Fruit fly (Drosophila melanogaster) whole organism, embryonic: ENCODE results near the gene firl.

Source experiments
- CG10543 ChIP-seq: fragments of 200-800 bp; sonication (Bioruptor generic); optimal IDR thresholded peaks from 3 replicates; lab custom pipeline; 2017; ENCODE audit warnings: missing biosample characterization, mild to moderate bottlenecking, missing genetic modification characterization, moderate library complexity
- CG10979 ChIP-seq: fragments of 200-800 bp; sonication (Bioruptor generic); optimal IDR thresholded peaks from 2 replicates; lab custom pipeline; 2018; ENCODE audit warnings: missing biosample characterization, mild to moderate bottlenecking, missing genetic modification characterization, moderate library complexity
- CG12744 ChIP-seq: fragments of 200-800 bp; sonication (Bioruptor generic); optimal IDR thresholded peaks from 2 replicates; lab custom pipeline; 2016; ENCODE audit warnings: missing biosample characterization, missing genetic modification characterization
- CG12769 ChIP-seq: fragments of 200-800 bp; sonication (Bioruptor generic); optimal IDR thresholded peaks from 2 replicates; lab custom pipeline; 2019; ENCODE audit warnings: missing biosample characterization, mild to moderate bottlenecking, missing genetic modification characterization, moderate library complexity
- CG13123 ChIP-seq: fragments of 200-800 bp; sonication (Bioruptor generic); optimal IDR thresholded peaks from 2 replicates; lab custom pipeline; 2016; ENCODE audit warnings: missing biosample characterization, missing genetic modification characterization
- CG14441 ChIP-seq: fragments of 200-800 bp; sonication (Bioruptor generic); IDR thresholded peaks from 2 replicates; pipeline ENCODE4 v1.3.6; 2022; ENCODE audit warnings: missing biosample characterization, missing genetic modification characterization
- CG15011 ChIP-seq: fragments of 200-800 bp; sonication (Bioruptor generic); optimal IDR thresholded peaks from 3 replicates; lab custom pipeline; 2018; ENCODE audit warnings: missing biosample characterization, mild to moderate bottlenecking, missing genetic modification characterization
- CG15601 ChIP-seq: fragments of 200-800 bp; sonication (Bioruptor generic); optimal IDR thresholded peaks from 3 replicates; lab custom pipeline; 2019; ENCODE audit warnings: missing biosample characterization, mild to moderate bottlenecking, missing genetic modification characterization, moderate library complexity
- CG17361 ChIP-seq: fragments of 200-800 bp; sonication (Bioruptor generic); IDR thresholded peaks from 3 replicates; pipeline ENCODE4 v1.3.6; 2022; ENCODE audit warnings: missing biosample characterization, missing genetic modification characterization
- CG2120 ChIP-seq: fragments of 200-800 bp; sonication (Bioruptor generic); optimal IDR thresholded peaks from 3 replicates; lab custom pipeline; 2016; ENCODE audit warnings: missing biosample characterization, missing genetic modification characterization
- CG2712 ChIP-seq: fragments of 200-800 bp; optimal IDR thresholded peaks from 3 replicates; lab custom pipeline; 2019; ENCODE audit warnings: missing biosample characterization, mild to moderate bottlenecking, missing genetic modification characterization, moderate library complexity
- CG2875 ChIP-seq: fragments of 200-800 bp; sonication (Bioruptor generic); optimal IDR thresholded peaks from 2 replicates; lab custom pipeline; 2017; ENCODE audit warnings: missing biosample characterization, mild to moderate bottlenecking, missing genetic modification characterization, missing genetic modification reagents
- CG30020 ChIP-seq: fragments of 200-800 bp; optimal IDR thresholded peaks from 2 replicates; lab custom pipeline; 2019; ENCODE audit warnings: missing biosample characterization, mild to moderate bottlenecking, missing genetic modification characterization, moderate library complexity
- CG31441 ChIP-seq: fragments of 200-800 bp; sonication (Bioruptor generic); IDR thresholded peaks from 2 replicates; pipeline ENCODE4 v1.3.6; 2022; ENCODE audit warnings: missing biosample characterization, missing genetic modification characterization
- CG42726 ChIP-seq: fragments of 200-800 bp; sonication (Bioruptor generic); IDR thresholded peaks from 2 replicates; pipeline ENCODE4 v1.3.6; 2022; ENCODE audit warnings: missing biosample characterization, missing genetic modification characterization; ENCODE audit not compliant: partially characterized antibody
- CG4424 ChIP-seq: fragments of 200-800 bp; sonication (Bioruptor generic); optimal IDR thresholded peaks from 3 replicates; lab custom pipeline; 2016; ENCODE audit warnings: missing biosample characterization, missing genetic modification characterization
- CG4707 ChIP-seq: fragments of 200-800 bp; sonication (Bioruptor generic); optimal IDR thresholded peaks from 2 replicates; lab custom pipeline; 2018; ENCODE audit warnings: missing biosample characterization, mild to moderate bottlenecking, missing genetic modification characterization, moderate library complexity
- CG6791 ChIP-seq: fragments of 200-800 bp; sonication (Bioruptor generic); IDR thresholded peaks from 3 replicates; pipeline ENCODE4 v1.3.6; 2022; ENCODE audit warnings: missing biosample characterization, missing genetic modification characterization; ENCODE audit not compliant: partially characterized antibody
- CG7839 ChIP-seq: fragments of 200-800 bp; sonication (Bioruptor generic); optimal IDR thresholded peaks from 3 replicates; lab custom pipeline; 2018; ENCODE audit warnings: missing biosample characterization, mild to moderate bottlenecking, missing genetic modification characterization, moderate library complexity
- CG7928 ChIP-seq: fragments of 200-800 bp; sonication (Bioruptor generic); optimal IDR thresholded peaks from 2 replicates; lab custom pipeline; 2017; ENCODE audit warnings: missing biosample characterization, mild to moderate bottlenecking, missing genetic modification characterization
- CG9727 ChIP-seq: fragments of 200-800 bp; sonication (Bioruptor generic); optimal IDR thresholded peaks from 3 replicates; lab custom pipeline; 2017; ENCODE audit warnings: missing biosample characterization, mild to moderate bottlenecking, missing genetic modification characterization
- Camta ChIP-seq: fragments of 200-800 bp; sonication (Bioruptor generic); optimal IDR thresholded peaks from 2 replicates; lab custom pipeline; 2016; ENCODE audit warnings: missing biosample characterization, missing genetic modification characterization
- CrebB ChIP-seq: fragments of 200-800 bp; sonication (Bioruptor generic); optimal IDR thresholded peaks from 3 replicates; lab custom pipeline; 2018; ENCODE audit warnings: missing biosample characterization, mild to moderate bottlenecking, missing genetic modification characterization
- D ChIP-seq, 2 experiments: fragments of 200-800 bp in 1 of 2; fragments of >200 bp in 1 of 2; sonication (Bioruptor generic) in 1 of 2; optimal IDR thresholded peaks; 2 replicates in 1 of 2; 3 replicates in 1 of 2; lab custom pipeline; 2017; ENCODE audit warnings: mild to moderate bottlenecking in 1 of 2, missing biosample characterization in 1 of 2, missing genetic modification characterization in 1 of 2, missing genetic modification reagents in 1 of 2
- Dref ChIP-seq: fragments of 200-800 bp; sonication (Bioruptor generic); IDR thresholded peaks from 2 replicates; pipeline ENCODE4 v1.3.6; 2022; ENCODE audit warnings: missing biosample characterization, missing genetic modification characterization
- GATAe ChIP-seq: fragments of 200-800 bp; sonication (Bioruptor generic); conservative IDR thresholded peaks from 2 replicates; pipeline ENCODE4 v1.3.6; 2022; ENCODE audit warnings: missing biosample characterization, missing genetic modification characterization
- Hmx ChIP-seq: fragments of 200-800 bp; sonication (Bioruptor generic); optimal IDR thresholded peaks from 2 replicates; lab custom pipeline; 2016; ENCODE audit warnings: missing biosample characterization, missing genetic modification characterization
- Hr78 ChIP-seq, 2 experiments: fragments of 200-800 bp in 1 of 2; fragments of >200 bp in 1 of 2; sonication (Bioruptor generic) in 1 of 2; optimal IDR thresholded peaks; 2 replicates each; lab custom pipeline; 2017 to 2019; ENCODE audit warnings: missing biosample characterization in 2 of 2, missing genetic modification characterization in 2 of 2, mild to moderate bottlenecking in 1 of 2, moderate library complexity in 1 of 2
- Pdp1 ChIP-seq, 2 experiments: fragments of 200-800 bp; sonication (Bioruptor generic); optimal IDR thresholded peaks; 3 replicates each; lab custom pipeline; 2016; ENCODE audit warnings: missing biosample characterization in 2 of 2, missing genetic modification characterization in 2 of 2, mild to moderate bottlenecking in 1 of 2, moderate library complexity in 1 of 2
- Sox102F ChIP-seq: fragments of 200-800 bp; sonication (Bioruptor generic); optimal IDR thresholded peaks from 2 replicates; lab custom pipeline; 2018; ENCODE audit warnings: missing biosample characterization, mild to moderate bottlenecking, missing genetic modification characterization, moderate library complexity
- bowl ChIP-seq: fragments of 200-800 bp; sonication (Bioruptor generic); IDR thresholded peaks from 2 replicates; pipeline ENCODE4 v1.3.6; 2022; ENCODE audit warnings: missing biosample characterization, missing genetic modification characterization
- corto ChIP-seq: fragments of 200-800 bp; sonication (Bioruptor generic); optimal IDR thresholded peaks from 2 replicates; lab custom pipeline; 2016; ENCODE audit warnings: missing biosample characterization, mild to moderate bottlenecking, missing genetic modification characterization, moderate library complexity
- cwo ChIP-seq: fragments of 200-800 bp; sonication (Bioruptor generic); optimal IDR thresholded peaks from 3 replicates; lab custom pipeline; 2017; ENCODE audit warnings: missing biosample characterization, missing genetic modification characterization, mild to moderate bottlenecking, moderate library complexity, missing genetic modification reagents
- gcm ChIP-seq: fragments of 200-800 bp; sonication (Bioruptor generic); optimal IDR thresholded peaks from 2 replicates; lab custom pipeline; 2019; ENCODE audit warnings: missing biosample characterization, mild to moderate bottlenecking, missing genetic modification characterization, moderate library complexity
- gem ChIP-seq: fragments of 200-800 bp; sonication (Bioruptor generic); optimal IDR thresholded peaks from 2 replicates; lab custom pipeline; 2019; ENCODE audit warnings: missing biosample characterization, mild to moderate bottlenecking, missing genetic modification characterization, moderate library complexity
- gsb-n ChIP-seq: fragments of 200-800 bp; sonication (Bioruptor generic); optimal IDR thresholded peaks from 3 replicates; lab custom pipeline; 2018; ENCODE audit warnings: missing biosample characterization, mild to moderate bottlenecking, missing genetic modification characterization
- ken ChIP-seq: fragments of 200-800 bp; sonication (Bioruptor generic); IDR thresholded peaks from 3 replicates; pipeline ENCODE4 v1.3.6; 2022; ENCODE audit warnings: missing biosample characterization, missing genetic modification characterization
- knrl ChIP-seq: fragments of 200-800 bp; sonication (Bioruptor generic); IDR thresholded peaks from 3 replicates; pipeline ENCODE4 v1.3.6; 2022; ENCODE audit warnings: missing biosample characterization, missing genetic modification characterization; ENCODE audit not compliant: partially characterized antibody
- lilli ChIP-seq: fragments of 200-800 bp; sonication (Bioruptor generic); optimal IDR thresholded peaks from 3 replicates; lab custom pipeline; 2016; ENCODE audit warnings: missing biosample characterization, missing genetic modification characterization
- lola ChIP-seq, 3 experiments: fragments of >200 bp in 2 of 3; fragments of 200-800 bp in 1 of 3; sonication (Bioruptor generic) in 1 of 3; optimal IDR thresholded peaks; 2 replicates each; lab custom pipeline; 2017 to 2019; ENCODE audit warnings: missing biosample characterization in 3 of 3, missing genetic modification characterization in 3 of 3, mild to moderate bottlenecking in 1 of 3, moderate library complexity in 1 of 3
- pfk ChIP-seq: fragments of 200-800 bp; sonication (Bioruptor generic); optimal IDR thresholded peaks from 2 replicates; lab custom pipeline; 2018; ENCODE audit warnings: missing biosample characterization, mild to moderate bottlenecking, missing genetic modification characterization, moderate library complexity
- row ChIP-seq: fragments of 200-800 bp; sonication (Bioruptor generic); IDR thresholded peaks from 3 replicates; pipeline ENCODE4 v1.3.6; 2022; ENCODE audit warnings: missing biosample characterization, missing genetic modification characterization
- salm ChIP-seq: fragments of 200-800 bp; sonication (Bioruptor generic); optimal IDR thresholded peaks from 2 replicates; lab custom pipeline; 2018; ENCODE audit warnings: missing biosample characterization, mild to moderate bottlenecking, missing genetic modification characterization
- trem ChIP-seq: fragments of 200-800 bp; optimal IDR thresholded peaks from 3 replicates; lab custom pipeline; 2019; ENCODE audit warnings: missing biosample characterization, mild to moderate bottlenecking, missing genetic modification characterization, moderate library complexity
- unpg ChIP-seq: fragments of 200-800 bp; sonication (Bioruptor generic); optimal IDR thresholded peaks from 3 replicates; lab custom pipeline; 2018; ENCODE audit warnings: missing biosample characterization, mild to moderate bottlenecking, missing genetic modification characterization, moderate library complexity
- vvl ChIP-seq: fragments of 200-800 bp; sonication (Bioruptor generic); IDR thresholded peaks from 2 replicates; pipeline ENCODE4 v1.3.6; 2022; ENCODE audit warnings: missing biosample characterization, missing genetic modification characterization
- wor ChIP-seq: fragments of 200-800 bp; sonication (Bioruptor generic); IDR thresholded peaks from 2 replicates; pipeline ENCODE4 v1.3.6; 2022; ENCODE audit warnings: missing biosample characterization, missing genetic modification characterization

The firl gene

DNA sequence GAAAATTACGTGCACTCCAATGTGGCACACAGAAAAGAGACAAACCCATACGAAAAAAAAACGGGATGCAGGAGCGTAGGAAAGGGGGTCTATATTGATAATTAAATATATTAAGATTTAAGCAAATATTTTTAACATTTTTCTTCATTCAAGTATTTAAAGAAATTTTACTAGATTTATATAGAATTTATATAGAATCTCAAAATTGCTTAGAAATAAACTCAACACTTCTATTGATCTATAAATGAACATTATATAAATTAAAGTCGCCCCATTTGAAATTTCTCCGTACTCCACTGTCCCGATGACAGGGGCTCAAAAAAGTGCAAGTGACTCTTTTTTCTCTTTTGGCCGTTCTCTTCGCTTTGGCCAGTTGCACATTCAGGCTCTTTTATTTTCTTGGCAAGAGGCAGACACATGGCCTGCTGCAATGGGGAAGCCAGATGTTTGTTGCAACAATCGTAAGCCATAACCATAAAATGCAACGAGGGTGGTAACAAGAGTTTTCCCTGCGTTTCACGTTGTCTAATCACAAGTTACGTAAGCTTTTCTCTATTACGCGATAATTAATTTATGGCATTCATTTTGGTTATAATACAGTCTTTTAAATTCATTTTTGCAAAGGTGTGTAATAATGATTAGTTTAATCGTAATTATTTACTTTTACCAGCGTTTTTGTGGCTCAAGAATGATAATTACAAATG, 740 bp downstream of the firl start (continued):
- TF ChIP-seq bowl (no peak), knrl (no peak), CrebB (tag; lab: Kevin White, UChicago) (no peak), lola (GFP tag; optimal IDR thresholded peaks at IDR 0.05; lab: Kevin White, UChicago) (peak in 1 of 3 experiments; percentile 74), cwo (no peak), CG31441 (peak; percentile 68), row (peak; percentile 50), Sox102F (GFP tag; lab: Kevin White, UChicago) (peak; percentile 57), CG7928 (GFP tag; lab: Kevin White, UChicago) (no peak), CG2712 (peak; percentile 75), Dref (no peak), CG13123 (GFP tag; lab: Kevin White, UChicago) (no peak), CG9727 (GFP tag; lab: Kevin White, UChicago) (peak; percentile 64), lilli (GFP tag; lab: Kevin White, UChicago) (no peak), CG7839 (peak; percentile 52), gcm (GFP tag; lab: Kevin White, UChicago) (peak; percentile 52), unpg (GFP tag; lab: Kevin White, UChicago) (peak; percentile 47), CG17361 (GFP tag; lab: Robert Waterston, UW) (peak; percentile 63), wor (GFP tag; lab: Robert Waterston, UW) (no peak), CG14441 (no peak), Pdp1 (GFP tag; optimal IDR thresholded peaks at IDR 0.05; lab: Kevin White, UChicago) (peak in 1 of 2 experiments; percentile 72), CG4707 (no peak), CG12769 (tag; lab: Kevin White, UChicago) (no peak), Hmx (GFP tag; lab: Kevin White, UChicago) (no peak), salm (tag; lab: Kevin White, UChicago) (peak; percentile 4), CG2120 (no peak), CG6791 (GFP tag; lab: Robert Waterston, UW) (no peak), CG15601 (tag; lab: Kevin White, UChicago) (peak; percentile 58), pfk (GFP tag; lab: Kevin White, UChicago) (no peak), CG10979 (tag; lab: Kevin White, UChicago) (peak; percentile 82), gem (peak; percentile 75), gsb-n (tag; lab: Kevin White, UChicago) (peak; percentile 72), CG2875 (peak; percentile 32), corto (GFP tag; lab: Kevin White, UChicago) (peak; percentile 15), D (optimal IDR thresholded peaks at IDR 0.05; lab: Kevin White, UChicago) (no peak), D (GFP tag; optimal IDR thresholded peaks at IDR 0.05; lab: Kevin White, UChicago) (peak; percentile 46), CG30020 (tag; lab: Kevin White, UChicago) (peak; percentile 13), CG4424 (GFP tag; lab: Kevin White, UChicago) (peak; percentile 26), CG42726 (GFP tag; lab: Robert Waterston, UW) (no peak), vvl (GFP tag; lab: Robert Waterston, UW) (peak; percentile 62; the same call in 1 of the 2 replicates), CG12744 (GFP tag; lab: Kevin White, UChicago) (no peak), Hr78 (GFP tag; optimal IDR thresholded peaks at IDR 0.05; lab: Kevin White, UChicago) (no peak), CG15011 (GFP tag; lab: Kevin White, UChicago) (no peak), ken (GFP tag; lab: Robert Waterston, UW) (0 out of 3 replicates have a peak, but pooled peaks have one; percentile 8), GATAe (GFP tag; lab: Robert Waterston, UW) (no peak), trem (tag; lab: Kevin White, UChicago) (peak; percentile 23), CG10543 (GFP tag; lab: Kevin White, UChicago) (no peak), Camta (GFP tag; lab: Kevin White, UChicago) (no peak)
